Worm (Caenorhabditis elegans) whole organism, L1 larva: Measurements from ENCODE around the gene srbc-50.
"Not testable (repeated sequence)": the region's sequence is repeated elsewhere in the genome, so short reads cannot be mapped to it uniquely, and the experiment has no call there.

Source experiments
- C34B4.2 ChIP-seq: sonication (generic microtip); optimal IDR thresholded peaks from 2 replicates; lab custom pipeline; 2017; ENCODE audit warnings: mild to moderate bottlenecking, missing genetic modification characterization, missing compliant biosample characterization
- F16B12.6 ChIP-seq: fragments of 150-350 bp; optimal IDR thresholded peaks from 2 replicates; lab custom pipeline; 2014; ENCODE audit warnings: missing biosample characterization, missing genetic modification characterization
- aha-1 ChIP-seq: fragments of 150-350 bp; optimal IDR thresholded peaks from 2 replicates; lab custom pipeline; 2014; ENCODE audit warnings: missing biosample characterization, missing genetic modification characterization
- ama-1 ChIP-seq: fragments of 150-350 bp; optimal IDR thresholded peaks from 2 replicates; lab custom pipeline; 2014
- blmp-1 ChIP-seq: fragments of 150-350 bp; optimal IDR thresholded peaks from 2 replicates; lab custom pipeline; 2014; ENCODE audit warnings: missing biosample characterization, missing genetic modification characterization
- ceh-63 ChIP-seq: fragments of 200-800 bp; sonication (Bioruptor generic); optimal IDR thresholded peaks from 2 replicates; lab custom pipeline; 2018; ENCODE audit warnings: mild to moderate bottlenecking, missing genetic modification characterization, missing compliant biosample characterization
- ceh-82 ChIP-seq, 3 experiments: fragments of 150-350 bp in 1 of 3; sonication (generic microtip) in 2 of 3; optimal IDR thresholded peaks; 2 replicates each; lab custom pipeline; 2014 to 2017; ENCODE audit warnings: missing biosample characterization in 3 of 3, missing genetic modification characterization in 3 of 3
- ces-1 ChIP-seq: fragments of 150-350 bp; optimal IDR thresholded peaks from 2 replicates; lab custom pipeline; 2014; ENCODE audit warnings: missing biosample characterization, missing genetic modification reagents, missing genetic modification characterization
- efl-1 ChIP-seq, 4 experiments: fragments of 150-350 bp; optimal IDR thresholded peaks in 3 of 4; peaks in 1 of 4; 1 replicate in 1 of 4; 2 replicates in 3 of 4; lab custom pipeline; 2014; ENCODE audit warnings: missing biosample characterization in 2 of 4, missing genetic modification characterization in 2 of 4, missing genetic modification reagents in 2 of 4
- elt-2 ChIP-seq: sonication (generic microtip); optimal IDR thresholded peaks from 2 replicates; lab custom pipeline; 2016; ENCODE audit warnings: missing genetic modification characterization, mild to moderate bottlenecking, inconsistent platforms, missing compliant biosample characterization, missing genetic modification reagents
- hlh-17 ChIP-seq: fragments of 200-800 bp; sonication (Bioruptor generic); optimal IDR thresholded peaks from 2 replicates; lab custom pipeline; 2018; ENCODE audit warnings: missing genetic modification characterization, mild to moderate bottlenecking, missing compliant biosample characterization, moderate library complexity, borderline replicate concordance
- hlh-4 ChIP-seq: sonication (generic microtip); optimal IDR thresholded peaks from 2 replicates; lab custom pipeline; 2016; ENCODE audit warnings: mild to moderate bottlenecking, missing genetic modification characterization, missing compliant biosample characterization
- hpl-2 ChIP-seq: fragments of 150-350 bp; optimal IDR thresholded peaks from 2 replicates; lab custom pipeline; 2014; ENCODE audit warnings: missing biosample characterization, missing genetic modification reagents, missing genetic modification characterization
- irx-1 ChIP-seq: sonication (generic microtip); optimal IDR thresholded peaks from 2 replicates; lab custom pipeline; 2016; ENCODE audit warnings: missing genetic modification characterization, missing compliant biosample characterization
- lin-15B ChIP-seq: fragments of 150-350 bp; sonication (generic microtip); optimal IDR thresholded peaks from 3 replicates; lab custom pipeline; 2014; ENCODE audit warnings: missing biosample characterization, missing genetic modification characterization
- lsy-2 ChIP-seq, 2 experiments: fragments of 150-350 bp; optimal IDR thresholded peaks; 2 replicates each; lab custom pipeline; 2014; ENCODE audit warnings: missing biosample characterization in 2 of 2, missing genetic modification characterization in 2 of 2
- mdl-1 ChIP-seq, 2 experiments: fragments of 150-350 bp; optimal IDR thresholded peaks; 2 replicates each; lab custom pipeline; 2014 to 2017; ENCODE audit warnings: missing biosample characterization in 2 of 2, missing genetic modification characterization in 2 of 2, inconsistent platforms in 1 of 2
- mep-1 ChIP-seq: fragments of 150-350 bp; optimal IDR thresholded peaks from 2 replicates; lab custom pipeline; 2014; ENCODE audit warnings: missing biosample characterization, missing genetic modification characterization
- nhr-19 ChIP-seq: fragments of 200-800 bp; sonication (Bioruptor generic); conservative IDR thresholded peaks from 2 replicates; pipeline ENCODE4 v1.3.6; 2022; ENCODE audit warnings: missing genetic modification characterization, missing compliant biosample characterization
- nhr-237 ChIP-seq: fragments of 150-350 bp; optimal IDR thresholded peaks from 2 replicates; lab custom pipeline; 2014; ENCODE audit warnings: missing biosample characterization, missing genetic modification characterization
- nhr-47 ChIP-seq: sonication (generic microtip); optimal IDR thresholded peaks from 2 replicates; lab custom pipeline; 2016; ENCODE audit warnings: mild to moderate bottlenecking, missing genetic modification characterization, moderate library complexity, missing compliant biosample characterization
- nhr-76 ChIP-seq: sonication (generic microtip); optimal IDR thresholded peaks from 2 replicates; lab custom pipeline; 2017; ENCODE audit warnings: missing biosample characterization, missing genetic modification characterization
- nhr-77 ChIP-seq: fragments of 150-350 bp; optimal IDR thresholded peaks from 2 replicates; lab custom pipeline; 2014; ENCODE audit warnings: missing biosample characterization, missing genetic modification characterization
- nhr-90 ChIP-seq: sonication (generic microtip); optimal IDR thresholded peaks from 2 replicates; lab custom pipeline; 2016; ENCODE audit warnings: mild to moderate bottlenecking, missing genetic modification characterization, missing compliant biosample characterization; ENCODE audit not compliant: poor library complexity
- pqm-1 ChIP-seq: sonication (generic microtip); optimal IDR thresholded peaks from 3 replicates; lab custom pipeline; 2017; ENCODE audit warnings: missing biosample characterization, missing genetic modification characterization
- skn-1 ChIP-seq: fragments of 150-350 bp; optimal IDR thresholded peaks from 2 replicates; lab custom pipeline; 2014; ENCODE audit warnings: missing biosample characterization, missing genetic modification characterization
- sox-4 ChIP-seq: sonication (generic microtip); optimal IDR thresholded peaks from 2 replicates; lab custom pipeline; 2016; ENCODE audit warnings: missing genetic modification characterization, missing compliant biosample characterization
- swsn-7 ChIP-seq: sonication (generic microtip); optimal IDR thresholded peaks from 2 replicates; lab custom pipeline; 2016; ENCODE audit warnings: missing genetic modification characterization, missing compliant biosample characterization
- unc-30 ChIP-seq: sonication (generic microtip); optimal IDR thresholded peaks from 2 replicates; lab custom pipeline; 2017; ENCODE audit warnings: missing biosample characterization, missing genetic modification characterization
- unc-86 ChIP-seq: sonication (generic microtip); optimal IDR thresholded peaks from 2 replicates; lab custom pipeline; 2016; ENCODE audit warnings: missing genetic modification characterization, missing compliant biosample characterization
- unc-98 ChIP-seq: fragments of 200-800 bp; sonication (Bioruptor generic); IDR thresholded peaks from 2 replicates; pipeline ENCODE4 v1.3.6; 2022; ENCODE audit warnings: missing genetic modification characterization, missing compliant biosample characterization
- xbp-1 ChIP-seq: sonication (generic microtip); optimal IDR thresholded peaks from 2 replicates; lab custom pipeline; 2016; ENCODE audit warnings: missing genetic modification characterization, missing compliant biosample characterization
- zip-4 ChIP-seq: fragments of 200-800 bp; sonication (Bioruptor generic); optimal IDR thresholded peaks from 2 replicates; lab custom pipeline; 2018; ENCODE audit warnings: mild to moderate bottlenecking, missing genetic modification characterization, moderate library complexity, missing compliant biosample characterization

Gene srbc-50

ce11 chrV:15809543-15809942 is 15.2 kb downstream of the srbc-50 start, which contains the start of gene srsx-36:
Gene srsx-36, minus strand, starts transcription at chrV:15809643.
- TF ChIP-seq hpl-2 (GFP tag; lab: Kevin White, UChicago): no peak
- TF ChIP-seq lsy-2 (tag; optimal IDR thresholded peaks at IDR 0.05; lab: Kevin White, UChicago): no peak
- TF ChIP-seq ces-1 (GFP tag; lab: Kevin White, UChicago): no peak
- no peak for TF ChIP-seq unc-86 (tag; lab: Kevin White, UChicago)
- TF ChIP-seq elt-2 (tag; lab: Kevin White, UChicago): no peak
- no peak for TF ChIP-seq swsn-7 (tag; lab: Kevin White, UChicago)
- no peak for TF ChIP-seq nhr-77
- TF ChIP-seq mep-1 (tag; lab: Kevin White, UChicago): no peak
- no peak for TF ChIP-seq efl-1 (optimal IDR thresholded peaks at IDR 0.05; lab: Kevin White, UChicago)
- no peak for TF ChIP-seq efl-1 (GFP tag; optimal IDR thresholded peaks at IDR 0.05 in 1 of 2; lab: Kevin White, UChicago)
- TF ChIP-seq nhr-76 (tag; lab: Kevin White, UChicago): no peak
- no peak for TF ChIP-seq nhr-237 (tag; lab: Kevin White, UChicago)
- TF ChIP-seq blmp-1: no peak
- no peak for TF ChIP-seq mdl-1 (tag; optimal IDR thresholded peaks at IDR 0.05; lab: Kevin White, UChicago)

- not testable (repeated sequence) for TF ChIP-seq nhr-19 (GFP tag; lab: Robert Waterston, UW); sox-4; ama-1 (lab: Kevin White, UChicago)
These were observed 17.3 kb downstream of the srbc-50 start, which contains the start of gene srsx-38 for ce11 chrV:15807420-15807819. Gene srsx-38, minus strand, starts transcription at chrV:15807520.

ce11 chrV:15803748-15804147 is 21.0 kb downstream of the srbc-50 start, which contains the start of gene T26E4.18:
Gene T26E4.18, minus strand, starts transcription at chrV:15803848.
- TF ChIP-seq C34B4.2 (tag; lab: Kevin White, UChicago); ceh-63 (GFP tag; lab: Kevin White, UChicago); hlh-17 (GFP tag; lab: Kevin White, UChicago): not testable (repeated sequence)

- TF ChIP-seq nhr-47; unc-98 (GFP tag; lab: Robert Waterston, UW); irx-1 (tag; lab: Kevin White, UChicago): not testable (repeated sequence)
These were observed 21.7 kb downstream of the srbc-50 start, which contains the start of gene srd-27 for ce11 chrV:15803079-15803478. Gene srd-27, plus strand, starts transcription at chrV:15803379.

ce11 chrV:15802623-15803022 is 22.1 kb downstream of the srbc-50 start, which contains the start of gene T26E4.9:
Gene T26E4.9, minus strand, starts transcription at chrV:15802723.
- TF ChIP-seq nhr-77; xbp-1 (tag; lab: Kevin White, UChicago); nhr-76 (tag; lab: Kevin White, UChicago): not testable (repeated sequence)

ce11 chrV:15798108-15798507 is 26.7 kb downstream of the srbc-50 start, which contains the start of gene T26E4.10:
Gene T26E4.10, minus strand, starts transcription at chrV:15798208.
- TF ChIP-seq blmp-1: no peak
- no peak for TF ChIP-seq zip-4 (GFP tag; lab: Kevin White, UChicago)
- TF ChIP-seq hlh-17 (GFP tag; lab: Kevin White, UChicago): no peak
- TF ChIP-seq unc-30 (tag; lab: Kevin White, UChicago): no peak
- no peak for TF ChIP-seq nhr-90 (tag; lab: Kevin White, UChicago)
- TF ChIP-seq lin-15B (tag; lab: Kevin White, UChicago): no peak
- TF ChIP-seq aha-1 (tag; lab: Kevin White, UChicago): no peak
- TF ChIP-seq elt-2 (tag; lab: Kevin White, UChicago): no peak
- no peak for TF ChIP-seq F16B12.6
- TF ChIP-seq nhr-76 (tag; lab: Kevin White, UChicago): no peak
- TF ChIP-seq hlh-4 (tag; lab: Kevin White, UChicago): no peak
- TF ChIP-seq pqm-1 (tag; lab: Kevin White, UChicago): no peak
- no peak for TF ChIP-seq swsn-7 (tag; lab: Kevin White, UChicago)
- no peak for TF ChIP-seq ceh-82 (tag; optimal IDR thresholded peaks at IDR 0.05; lab: Kevin White, UChicago)
- TF ChIP-seq skn-1 (tag; lab: Kevin White, UChicago): no peak
